Worm (Caenorhabditis elegans) whole organism, early embryonic: Measurements from ENCODE around the gene algn-7.

ENCODE experiments used
- B0310.2 ChIP-seq: sonication (generic microtip); optimal IDR thresholded peaks from 2 replicates; lab custom pipeline; 2016; ENCODE audit warnings: mild to moderate bottlenecking, missing genetic modification characterization, missing compliant biosample characterization
- F13C5.2 ChIP-seq: sonication (generic microtip); optimal IDR thresholded peaks from 2 replicates; lab custom pipeline; 2017; ENCODE audit warnings: mild to moderate bottlenecking, missing genetic modification characterization, inconsistent platforms, missing compliant biosample characterization
- aly-1 ChIP-seq: sonication (generic microtip); optimal IDR thresholded peaks from 2 replicates; lab custom pipeline; 2016; ENCODE audit warnings: missing genetic modification characterization, missing compliant biosample characterization
- ama-1 ChIP-seq: fragments of 150-350 bp; optimal IDR thresholded peaks from 2 replicates; lab custom pipeline; 2014
- ceh-13 ChIP-seq: fragments of 200-800 bp; sonication (Bioruptor generic); optimal IDR thresholded peaks from 2 replicates; lab custom pipeline; 2018; ENCODE audit warnings: mild to moderate bottlenecking, missing genetic modification characterization, missing compliant biosample characterization
- ets-7 ChIP-seq: sonication (generic microtip); optimal IDR thresholded peaks from 2 replicates; lab custom pipeline; 2016; ENCODE audit warnings: missing genotype, missing genetic modification characterization, missing compliant biosample characterization
- flt-1 ChIP-seq: fragments of 200-800 bp; sonication (Bioruptor generic); IDR thresholded peaks from 2 replicates; pipeline ENCODE4 v1.3.6; 2022; ENCODE audit warnings: missing genetic modification characterization, missing compliant biosample characterization
- hmbx-1 ChIP-seq: sonication (generic microtip); optimal IDR thresholded peaks from 2 replicates; lab custom pipeline; 2016; ENCODE audit warnings: mild to moderate bottlenecking, missing genetic modification characterization, missing compliant biosample characterization
- hmg-4 ChIP-seq: fragments of 200-800 bp; sonication (Bioruptor generic); optimal IDR thresholded peaks from 2 replicates; lab custom pipeline; 2018; ENCODE audit warnings: mild to moderate bottlenecking, missing genetic modification characterization, missing compliant biosample characterization
- pes-1 ChIP-seq: fragments of 200-800 bp; sonication (Bioruptor generic); IDR thresholded peaks from 2 replicates; pipeline ENCODE4 v1.3.6; 2022; ENCODE audit warnings: missing genetic modification reagents, missing genetic modification characterization, missing compliant biosample characterization
- scrt-1 ChIP-seq: fragments of 200-800 bp; sonication (Bioruptor generic); IDR thresholded peaks from 2 replicates; pipeline ENCODE4 v1.3.6; 2022; ENCODE audit warnings: missing genetic modification characterization, missing compliant biosample characterization
- sea-1 ChIP-seq: fragments of 200-800 bp; sonication (Bioruptor generic); conservative IDR thresholded peaks from 2 replicates; pipeline ENCODE4 v1.3.6; 2022; ENCODE audit warnings: missing genetic modification characterization, missing compliant biosample characterization

ce11 chrV:19954491-19954890 is 20.4 kb upstream of the algn-7 start:
- TF ChIP-seq pes-1: no peak
- TF ChIP-seq sea-1 (GFP tag; lab: Robert Waterston, UW): no peak
- no peak for TF ChIP-seq ama-1 (lab: Kevin White, UChicago)
- TF ChIP-seq hmbx-1 (tag; lab: Kevin White, UChicago): no peak
- TF ChIP-seq scrt-1 (GFP tag; lab: Robert Waterston, UW): no peak
- no peak for TF ChIP-seq F13C5.2
- TF ChIP-seq ets-7 (tag; lab: Kevin White, UChicago): no peak
- TF ChIP-seq flt-1: no peak
- TF ChIP-seq aly-1: no peak
- TF ChIP-seq hmg-4 (GFP tag; lab: Kevin White, UChicago): no peak
- TF ChIP-seq ceh-13: no peak
- TF ChIP-seq B0310.2 (tag; lab: Kevin White, UChicago): no peak
